Fruit fly (Drosophila melanogaster): ENCODE data around the gene CG13856.

- TF ChIP-seq CG8632 (GFP tag; optimal IDR thresholded peaks at IDR 0.05) (no peak), svp (GFP tag) (no peak), CG1621 (tag; optimal IDR thresholded peaks at IDR 0.05) (no peak), esn (GFP tag; optimal IDR thresholded peaks at IDR 0.05) (no peak), Sox14 (GFP tag; optimal IDR thresholded peaks at IDR 0.05) (no peak), CG7368 (GFP tag; optimal IDR thresholded peaks at IDR 0.05) (no peak), Eip93F (GFP tag; optimal IDR thresholded peaks at IDR 0.05) (no peak), Lpt (GFP tag; optimal IDR thresholded peaks at IDR 0.05) (no peak), Eip78C (GFP tag) (no peak), dac (GFP tag; optimal IDR thresholded peaks at IDR 0.05) (no peak)
Measured at dm6 chr3R:22389614-22390013, 12.8 kb upstream of the CG13856 start, which contains the start of the genes CAH8 and CG7059.
